Worm (Caenorhabditis elegans): ENCODE measurements around the gene C15H7.4.

The C15H7.4 gene

ce11 chrIII:9661119-9661518, 5.4 kb upstream of the C15H7.4 start:
- TF ChIP-seq dpl-1 (GFP tag; optimal IDR thresholded peaks at IDR 0.05), result no peak
- TF ChIP-seq dsc-1 (tag; optimal IDR thresholded peaks at IDR 0.05), result peak; percentile 28
- TF ChIP-seq nhr-12 (tag; optimal IDR thresholded peaks at IDR 0.05), result no peak
- TF ChIP-seq efl-1 (optimal IDR thresholded peaks at IDR 0.05), result no peak
- TF ChIP-seq efl-1 (GFP tag; optimal IDR thresholded peaks at IDR 0.05 in 1 of 2), result peak in 1 of 2 experiments; percentile 38
- TF ChIP-seq nhr-85 (tag), result peak; percentile 39
- no peak for TF ChIP-seq ztf-4 (tag; optimal IDR thresholded peaks at IDR 0.05)
- TF ChIP-seq nhr-19 (GFP tag; conservative IDR thresholded peaks at IDR 0.05), result peak; percentile 56
- TF ChIP-seq nhr-20 (tag; optimal IDR thresholded peaks at IDR 0.05), result peak; percentile 24
- TF ChIP-seq lin-14 (GFP tag; optimal IDR thresholded peaks at IDR 0.05), result peak; percentile 30

- no peak for TF ChIP-seq lin-15B (tag; optimal IDR thresholded peaks at IDR 0.05)
- peak; percentile 94 for TF ChIP-seq dsc-1 (tag; optimal IDR thresholded peaks at IDR 0.05)
- TF ChIP-seq hpl-2 (GFP tag; optimal IDR thresholded peaks at IDR 0.05), result no peak
- TF ChIP-seq alr-1 (tag; optimal IDR thresholded peaks at IDR 0.05; ENCODE audit: borderline replicate concordance), result no peak
- TF ChIP-seq tlp-1 (tag; optimal IDR thresholded peaks at IDR 0.05), result no peak
- TF ChIP-seq unc-30 (tag; optimal IDR thresholded peaks at IDR 0.05), result no peak
- peak; percentile 53 for TF ChIP-seq pax-3 (tag; optimal IDR thresholded peaks at IDR 0.05)
- peak; percentile 30 for TF ChIP-seq fkh-8 (tag; optimal IDR thresholded peaks at IDR 0.05)
Measured at ce11 chrIII:9658569-9658968, 2.9 kb upstream of the C15H7.4 start.

DNA sequence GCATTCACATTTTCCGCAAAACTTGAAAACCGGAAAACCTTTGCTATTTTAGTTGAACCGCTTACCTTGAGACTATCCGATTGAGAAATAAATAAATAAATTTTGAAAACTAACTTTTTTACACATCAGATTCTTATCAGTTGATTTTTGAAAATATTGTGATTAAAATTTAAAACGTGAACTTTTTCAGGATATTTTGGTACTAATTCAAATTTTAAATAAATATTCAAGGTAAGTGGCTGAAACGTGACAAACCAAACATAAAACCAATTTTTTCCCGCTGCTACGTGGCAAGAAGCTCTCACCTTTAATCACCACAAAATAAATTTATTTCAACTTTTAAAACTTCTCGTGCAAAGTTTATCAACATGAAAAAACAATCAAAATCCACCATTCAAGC, 3.8 kb downstream of the C15H7.4 start, which contains the start of gene C15H7.3:
Gene C15H7.3 (minus strand): TSS at position 101 of the 400 bp plus-strand sequence.
- TF ChIP-seq snu-23 (GFP tag; optimal IDR thresholded peaks at IDR 0.05), result no peak
- TF ChIP-seq nhr-12 (tag; optimal IDR thresholded peaks at IDR 0.05), result no peak
- TF ChIP-seq efl-3 (GFP tag; optimal IDR thresholded peaks at IDR 0.05), result no peak
- no peak for TF ChIP-seq lsy-2 (tag; optimal IDR thresholded peaks at IDR 0.05)
- TF ChIP-seq sup-37 (GFP tag; optimal IDR thresholded peaks at IDR 0.05), result no peak
- TF ChIP-seq mdl-1 (tag; optimal IDR thresholded peaks at IDR 0.05), result no peak
- no peak for TF ChIP-seq isw-1 (GFP tag; IDR thresholded peaks at IDR 0.05)
- no peak for TF ChIP-seq hlh-4 (tag; optimal IDR thresholded peaks at IDR 0.05)
- TF ChIP-seq nhr-20 (tag; optimal IDR thresholded peaks at IDR 0.05), result no peak
- no peak for TF ChIP-seq nhr-77 (tag; optimal IDR thresholded peaks at IDR 0.05)
- no peak for TF ChIP-seq unc-130 (tag; optimal IDR thresholded peaks at IDR 0.05)
- no peak for TF ChIP-seq C04F5.9 (tag; optimal IDR thresholded peaks at IDR 0.05)
- no peak for TF ChIP-seq nhr-84 (tag; optimal IDR thresholded peaks at IDR 0.05)
- no peak for TF ChIP-seq blmp-1 (tag; optimal IDR thresholded peaks at IDR 0.05)
- TF ChIP-seq ceh-90 (tag; optimal IDR thresholded peaks at IDR 0.05), result no peak

ce11 chrIII:9646440-9647021, 9.2 kb downstream of the C15H7.4 start:
- no peak for TF ChIP-seq nhr-11 (tag; optimal IDR thresholded peaks at IDR 0.05)
- no peak for TF ChIP-seq lin-13 (GFP tag; optimal IDR thresholded peaks at IDR 0.05)
- TF ChIP-seq nhr-19 (GFP tag; conservative IDR thresholded peaks at IDR 0.05), result no peak
- no peak for TF ChIP-seq swsn-7 (tag; optimal IDR thresholded peaks at IDR 0.05)
- TF ChIP-seq zag-1 (tag; optimal IDR thresholded peaks at IDR 0.05), result no peak
- peak in 1 of 6 experiments; percentile 7 for TF ChIP-seq elt-3 (tag; optimal IDR thresholded peaks at IDR 0.05)
- no peak for TF ChIP-seq tbx-2 (tag; optimal IDR thresholded peaks at IDR 0.05)
- no peak for TF ChIP-seq ama-1 (optimal IDR thresholded peaks at IDR 0.05)
- no peak for TF ChIP-seq C34B4.2 (tag; optimal IDR thresholded peaks at IDR 0.05)
- peak; percentile 100 for TF ChIP-seq blmp-1 (tag; optimal IDR thresholded peaks at IDR 0.05)
- TF ChIP-seq aly-2 (tag; optimal IDR thresholded peaks at IDR 0.05), result no peak
- TF ChIP-seq ztf-4 (tag; optimal IDR thresholded peaks at IDR 0.05), result no peak
- TF ChIP-seq nhr-77 (tag; optimal IDR thresholded peaks at IDR 0.05), result no peak
- TF ChIP-seq sup-37 (GFP tag; optimal IDR thresholded peaks at IDR 0.05), result no peak
